Worm (Caenorhabditis elegans): ENCODE results near the gene Y75B8A.32.

DNA sequence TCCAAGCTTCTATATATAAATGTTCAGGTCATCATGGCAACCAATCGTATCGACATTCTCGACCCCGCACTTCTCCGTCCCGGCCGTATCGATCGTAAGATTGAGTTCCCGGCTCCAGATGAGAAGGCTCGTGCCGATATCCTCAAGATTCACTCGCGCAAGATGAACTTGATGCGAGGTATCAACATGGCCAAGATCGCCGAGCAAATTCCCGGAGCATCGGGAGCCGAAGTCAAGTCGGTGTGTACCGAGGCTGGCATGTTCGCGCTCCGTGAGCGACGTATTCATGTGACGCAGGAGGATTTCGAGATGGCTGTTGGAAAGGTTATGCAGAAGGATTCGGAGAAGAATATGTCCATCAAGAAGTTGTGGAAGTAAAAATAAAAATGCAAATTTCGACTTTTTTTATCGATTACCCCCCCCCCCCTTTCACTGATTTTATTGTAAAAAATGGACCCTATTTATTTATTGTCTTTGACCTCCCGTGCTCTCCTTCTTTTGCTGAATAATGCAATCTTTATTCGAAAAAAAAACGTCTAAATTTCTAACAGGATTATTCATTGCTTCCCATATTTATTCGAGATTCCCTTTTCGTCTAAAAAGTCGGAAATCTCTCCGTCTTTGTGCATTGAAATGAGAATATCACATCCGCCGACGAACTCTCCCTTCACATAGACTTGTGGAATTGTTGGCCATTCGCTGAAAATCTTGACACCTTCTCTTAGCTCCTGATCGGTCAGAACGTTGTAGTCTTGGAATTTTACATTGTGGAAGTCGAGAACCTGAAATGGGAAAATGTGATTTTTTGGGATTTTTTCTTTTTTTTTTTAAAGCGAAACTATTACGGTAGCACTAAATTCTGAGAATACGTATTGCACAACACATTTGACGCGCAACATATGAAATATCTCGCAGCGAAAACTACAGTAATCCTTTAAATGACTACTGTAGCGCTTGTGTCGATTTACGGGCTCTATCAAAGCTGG lies 14.0 kb upstream of the Y75B8A.32 start:
- no peak for TF ChIP-seq dao-5 (tag; optimal IDR thresholded peaks at IDR 0.05)
- TF ChIP-seq him-1 (tag; optimal IDR thresholded peaks at IDR 0.05), result no peak

All from whole organism, L4/young adult.